Worm (Caenorhabditis elegans): ENCODE data around the gene ZK813.7.

ZK813.7 gene

ce11 chrX:3444514-3444913 is at the start of gene ZK813.7:
Gene ZK813.7 (plus strand): TSS chrX:3444814.
- TF ChIP-seq sea-1 (GFP tag; conservative IDR thresholded peaks at IDR 0.05), result no peak
- TF ChIP-seq aly-1 (tag; optimal IDR thresholded peaks at IDR 0.05), result no peak
- no peak for TF ChIP-seq hmg-4 (GFP tag; optimal IDR thresholded peaks at IDR 0.05)
- TF ChIP-seq tbx-11 (GFP tag; IDR thresholded peaks at IDR 0.05), result no peak
- no peak for TF ChIP-seq pes-1 (GFP tag; IDR thresholded peaks at IDR 0.05)
- TF ChIP-seq tbx-37 (GFP tag; conservative IDR thresholded peaks at IDR 0.05), result no peak

- TF ChIP-seq hnd-1 (tag; optimal IDR thresholded peaks at IDR 0.05), result no peak
- no peak for TF ChIP-seq hmg-4 (GFP tag; optimal IDR thresholded peaks at IDR 0.05)
- no peak for TF ChIP-seq ceh-36 (tag; optimal IDR thresholded peaks at IDR 0.05)
- TF ChIP-seq B0310.2 (tag; optimal IDR thresholded peaks at IDR 0.05), result no peak
- TF ChIP-seq tbx-11 (GFP tag; IDR thresholded peaks at IDR 0.05), result no peak
- no peak for TF ChIP-seq F13C5.2 (tag; optimal IDR thresholded peaks at IDR 0.05)
- no peak for TF ChIP-seq hmbx-1 (tag; optimal IDR thresholded peaks at IDR 0.05)
- TF ChIP-seq flt-1 (GFP tag; IDR thresholded peaks at IDR 0.05), result no peak
- no peak for TF ChIP-seq pes-1 (GFP tag; IDR thresholded peaks at IDR 0.05)
- TF ChIP-seq ceh-13 (GFP tag; optimal IDR thresholded peaks at IDR 0.05), result no peak
- no peak for TF ChIP-seq sea-1 (GFP tag; conservative IDR thresholded peaks at IDR 0.05)
- no peak for TF ChIP-seq ets-7 (tag; optimal IDR thresholded peaks at IDR 0.05)
- no peak for TF ChIP-seq aly-1 (tag; optimal IDR thresholded peaks at IDR 0.05)
- no peak for TF ChIP-seq scrt-1 (GFP tag; IDR thresholded peaks at IDR 0.05)
- no peak for TF ChIP-seq ama-1 (optimal IDR thresholded peaks at IDR 0.05)
- no peak for TF ChIP-seq tra-4 (tag; optimal IDR thresholded peaks at IDR 0.05)
- no peak for TF ChIP-seq tbx-37 (GFP tag; conservative IDR thresholded peaks at IDR 0.05)
Measured at ce11 chrX:3396735-3397134, 47.9 kb upstream of the ZK813.7 start.

ce11 chrX:3399917-3400316 is 44.7 kb upstream of the ZK813.7 start, which contains the start of gene cht-1:
Gene cht-1 (minus strand): TSS chrX:3400017.
- TF ChIP-seq pes-1 (GFP tag; IDR thresholded peaks at IDR 0.05), result no peak
- TF ChIP-seq hnd-1 (tag; optimal IDR thresholded peaks at IDR 0.05), result no peak
- no peak for TF ChIP-seq ama-1 (optimal IDR thresholded peaks at IDR 0.05)
- TF ChIP-seq tbx-37 (GFP tag; conservative IDR thresholded peaks at IDR 0.05), result no peak
- TF ChIP-seq scrt-1 (GFP tag; IDR thresholded peaks at IDR 0.05), result no peak
- no peak for TF ChIP-seq tra-4 (tag; optimal IDR thresholded peaks at IDR 0.05)
- no peak for TF ChIP-seq aly-1 (tag; optimal IDR thresholded peaks at IDR 0.05)

ce11 chrX:3400387-3400786 is 44.2 kb upstream of the ZK813.7 start:
- TF ChIP-seq ceh-13 (GFP tag; optimal IDR thresholded peaks at IDR 0.05) (no peak), tra-4 (tag; optimal IDR thresholded peaks at IDR 0.05) (no peak), hmbx-1 (tag; optimal IDR thresholded peaks at IDR 0.05) (no peak), flt-1 (GFP tag; IDR thresholded peaks at IDR 0.05) (no peak), aly-1 (tag; optimal IDR thresholded peaks at IDR 0.05) (no peak), ama-1 (optimal IDR thresholded peaks at IDR 0.05) (no peak), tbx-11 (GFP tag; IDR thresholded peaks at IDR 0.05) (no peak), pes-1 (GFP tag; IDR thresholded peaks at IDR 0.05) (no peak), ceh-36 (tag; optimal IDR thresholded peaks at IDR 0.05) (no peak), ets-7 (tag; optimal IDR thresholded peaks at IDR 0.05) (no peak), hmg-4 (GFP tag; optimal IDR thresholded peaks at IDR 0.05) (no peak), hnd-1 (tag; optimal IDR thresholded peaks at IDR 0.05) (no peak), B0310.2 (tag; optimal IDR thresholded peaks at IDR 0.05) (no peak), F13C5.2 (tag; optimal IDR thresholded peaks at IDR 0.05) (no peak), tbx-37 (GFP tag; conservative IDR thresholded peaks at IDR 0.05) (no peak), scrt-1 (GFP tag; IDR thresholded peaks at IDR 0.05) (no peak), sea-1 (GFP tag; conservative IDR thresholded peaks at IDR 0.05) (no peak)

- TF ChIP-seq scrt-1 (GFP tag; IDR thresholded peaks at IDR 0.05) (no peak), hmbx-1 (tag; optimal IDR thresholded peaks at IDR 0.05) (no peak)
Measured at ce11 chrX:3401701-3402100, 42.9 kb upstream of the ZK813.7 start, which contains the start of gene C04F6.9. Gene C04F6.9 (plus strand): TSS chrX:3402001.

- no peak for TF ChIP-seq B0310.2 (tag; optimal IDR thresholded peaks at IDR 0.05)
- TF ChIP-seq tra-4 (tag; optimal IDR thresholded peaks at IDR 0.05), result no peak
- no peak for TF ChIP-seq aly-1 (tag; optimal IDR thresholded peaks at IDR 0.05)
- no peak for TF ChIP-seq tbx-11 (GFP tag; IDR thresholded peaks at IDR 0.05)
- TF ChIP-seq tbx-37 (GFP tag; conservative IDR thresholded peaks at IDR 0.05), result no peak
- no peak for TF ChIP-seq scrt-1 (GFP tag; IDR thresholded peaks at IDR 0.05)
- no peak for TF ChIP-seq ceh-36 (tag; optimal IDR thresholded peaks at IDR 0.05)
- TF ChIP-seq ceh-13 (GFP tag; optimal IDR thresholded peaks at IDR 0.05), result no peak
- TF ChIP-seq hmbx-1 (tag; optimal IDR thresholded peaks at IDR 0.05), result no peak
- TF ChIP-seq ama-1 (optimal IDR thresholded peaks at IDR 0.05), result no peak
Measured at ce11 chrX:3403195-3403594, 41.4 kb upstream of the ZK813.7 start, which contains the start of gene vit-5. Gene vit-5 (plus strand): TSS chrX:3403471.

ce11 chrX:3408717-3409303 is 35.8 kb upstream of the ZK813.7 start:
- no peak for TF ChIP-seq hmg-4 (GFP tag; optimal IDR thresholded peaks at IDR 0.05)
- TF ChIP-seq tbx-11 (GFP tag; IDR thresholded peaks at IDR 0.05), result no peak
- no peak for TF ChIP-seq hnd-1 (tag; optimal IDR thresholded peaks at IDR 0.05)
- no peak for TF ChIP-seq ets-7 (tag; optimal IDR thresholded peaks at IDR 0.05)
- no peak for TF ChIP-seq F13C5.2 (tag; optimal IDR thresholded peaks at IDR 0.05)
- TF ChIP-seq B0310.2 (tag; optimal IDR thresholded peaks at IDR 0.05), result no peak
- no peak for TF ChIP-seq scrt-1 (GFP tag; IDR thresholded peaks at IDR 0.05)
- TF ChIP-seq aly-1 (tag; optimal IDR thresholded peaks at IDR 0.05), result no peak

ce11 chrX:3411565-3412022 is 33.0 kb upstream of the ZK813.7 start, which contains the start of gene unc-78:
Gene unc-78 (minus strand): TSS chrX:3411615.
- TF ChIP-seq hmg-4 (GFP tag; optimal IDR thresholded peaks at IDR 0.05) (no peak), tbx-11 (GFP tag; IDR thresholded peaks at IDR 0.05) (no peak), tra-4 (tag; optimal IDR thresholded peaks at IDR 0.05) (no peak), hmbx-1 (tag; optimal IDR thresholded peaks at IDR 0.05) (no peak), aly-1 (tag; optimal IDR thresholded peaks at IDR 0.05) (peak; percentile 3), F13C5.2 (tag; optimal IDR thresholded peaks at IDR 0.05) (no peak), ceh-13 (GFP tag; optimal IDR thresholded peaks at IDR 0.05) (no peak), scrt-1 (GFP tag; IDR thresholded peaks at IDR 0.05) (no peak)

Data from whole organism, early embryonic.